Fruit fly (Drosophila melanogaster): ENCODE measurements around the gene CG34148.

The CG34148 gene

dm6 chr3R:21895961-21896875 is 17.7 kb upstream of the CG34148 start:
- no peak for TF ChIP-seq CG17801 (GFP tag; optimal IDR thresholded peaks at IDR 0.05; ENCODE audit: partially characterized antibody)

dm6 chr3R:21893929-21894328 is 15.4 kb upstream of the CG34148 start:
- TF ChIP-seq CG17801 (GFP tag; optimal IDR thresholded peaks at IDR 0.05; ENCODE audit: partially characterized antibody), result no peak

DNA sequence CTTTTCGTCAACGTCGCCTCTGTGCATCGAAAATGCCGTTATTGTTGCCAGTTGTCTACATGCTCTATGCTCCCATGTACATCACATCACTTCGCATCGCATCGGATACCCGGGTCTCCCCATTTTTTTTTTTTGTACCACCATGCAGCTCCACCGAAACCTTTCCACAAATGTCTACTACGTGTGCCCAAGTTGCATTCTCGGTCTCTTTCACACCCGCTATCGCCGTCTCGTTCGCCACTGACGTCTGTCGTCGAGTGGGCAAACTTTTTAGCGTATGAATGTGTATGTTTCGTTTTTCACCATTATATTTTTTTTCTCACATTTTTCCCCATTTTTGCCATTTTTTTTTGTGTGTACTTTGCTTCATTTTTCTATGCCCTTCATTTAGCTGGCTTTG is 14.0 kb upstream of the CG34148 start:
- no peak for TF ChIP-seq CG17801 (GFP tag; optimal IDR thresholded peaks at IDR 0.05; ENCODE audit: partially characterized antibody)

DNA sequence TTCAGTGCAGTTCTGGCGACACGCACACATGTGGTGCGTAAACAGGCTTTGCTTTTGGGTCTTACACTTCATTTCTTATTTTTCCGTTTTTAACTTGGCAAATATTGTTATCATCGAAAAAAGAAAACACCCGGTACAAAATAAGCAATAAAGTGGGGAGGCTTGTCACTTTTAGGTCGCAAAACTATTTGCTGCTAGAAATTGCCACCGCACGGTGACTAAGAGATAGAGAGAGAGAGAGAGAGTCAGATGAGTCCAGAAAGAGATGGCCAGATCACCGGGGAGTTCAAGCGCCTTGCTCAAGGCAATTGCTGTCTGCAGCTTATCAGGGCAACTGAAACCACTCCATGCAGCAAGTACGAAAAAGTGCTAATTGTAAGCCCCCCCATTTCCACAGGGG is 12.3 kb upstream of the CG34148 start:
- TF ChIP-seq CG17801 (GFP tag; optimal IDR thresholded peaks at IDR 0.05; ENCODE audit: partially characterized antibody), result no peak

DNA sequence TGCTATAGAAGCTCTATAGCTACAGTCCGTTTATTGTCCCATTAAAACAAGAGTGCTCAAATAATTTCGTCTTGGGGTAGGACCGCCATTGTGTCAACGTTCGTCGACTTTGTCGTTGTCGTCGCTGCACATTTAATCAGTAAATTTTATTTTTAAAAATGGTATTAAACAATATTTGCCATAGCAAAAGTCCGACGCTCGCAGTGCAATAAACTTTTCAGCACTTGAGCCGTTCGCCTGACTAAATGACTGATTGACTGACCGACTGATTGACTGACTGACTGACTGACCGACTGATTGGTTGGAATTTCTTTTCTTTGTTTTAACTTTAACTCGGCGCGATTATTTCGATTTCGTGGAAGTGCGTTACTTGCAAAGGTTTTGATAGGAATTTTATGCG is 11.5 kb upstream of the CG34148 start:
- TF ChIP-seq CG17801 (GFP tag; optimal IDR thresholded peaks at IDR 0.05; ENCODE audit: partially characterized antibody), result no peak

DNA sequence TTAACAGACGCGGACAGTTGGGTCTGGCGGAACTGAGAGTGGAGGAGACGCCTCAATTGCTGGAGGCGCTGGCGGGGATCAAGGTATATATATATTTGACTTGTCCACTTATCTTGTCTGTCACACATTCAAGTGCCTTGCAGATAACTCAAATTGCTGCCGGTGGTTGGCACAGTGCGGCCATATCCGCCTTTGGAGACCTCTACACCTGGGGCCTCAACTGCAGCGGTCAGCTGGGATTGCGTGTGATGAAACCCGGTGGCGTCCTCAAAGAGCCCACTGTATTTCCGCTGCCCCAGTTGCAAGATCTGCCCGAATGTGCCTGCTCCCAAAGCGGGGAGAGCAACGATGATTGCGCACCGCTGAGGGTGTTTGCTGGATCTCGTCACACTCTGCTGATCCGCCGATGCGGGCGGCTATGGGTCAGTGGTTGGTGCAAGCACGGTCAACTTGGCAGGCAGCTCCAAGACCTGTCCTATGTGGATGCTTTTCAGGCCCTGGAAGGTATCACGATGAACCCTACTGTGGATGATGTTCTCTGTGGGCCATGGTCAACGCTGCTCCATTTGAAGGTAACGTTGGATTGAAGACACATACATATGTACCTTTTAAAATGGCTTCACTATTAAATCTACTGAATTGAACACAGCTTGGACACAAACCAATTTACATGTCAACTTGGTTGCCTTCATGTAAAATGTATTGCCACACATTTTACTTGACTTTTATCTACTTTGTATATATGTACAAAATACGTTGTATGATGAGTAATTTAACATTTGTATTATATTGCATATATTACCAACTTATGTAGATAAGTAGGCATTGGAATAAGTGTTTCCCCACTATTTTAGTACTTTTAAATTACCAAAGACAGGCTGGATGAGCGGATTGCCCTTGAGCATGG is 10.5 kb upstream of the CG34148 start, which contains the start of gene CG43844:
TSS of gene CG43844 (plus strand) at position 844 of the 907 bp plus-strand sequence.
- no peak for TF ChIP-seq CG17801 (GFP tag; optimal IDR thresholded peaks at IDR 0.05; ENCODE audit: partially characterized antibody)

DNA sequence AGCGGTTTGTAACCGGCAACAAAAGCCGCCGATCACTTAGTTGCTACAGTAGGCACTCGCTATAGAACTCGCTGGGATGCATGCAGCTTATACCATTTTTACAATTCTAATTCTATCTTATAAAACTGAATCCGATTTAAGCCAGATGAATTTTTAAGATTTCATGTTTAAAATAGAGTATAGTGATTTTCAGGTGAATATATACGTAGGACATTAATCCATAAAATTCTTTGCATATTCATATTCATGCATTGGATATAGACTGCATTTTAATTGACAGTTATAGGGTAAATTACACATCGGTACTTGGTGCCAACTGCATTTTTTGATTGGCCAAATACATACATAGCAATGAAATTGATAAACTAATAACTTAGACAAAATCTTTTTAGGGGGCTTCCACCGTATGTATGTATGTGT is 9.1 kb upstream of the CG34148 start:
- TF ChIP-seq CG17801 (GFP tag; optimal IDR thresholded peaks at IDR 0.05; ENCODE audit: partially characterized antibody), result no peak

- TF ChIP-seq CG17801 (GFP tag; optimal IDR thresholded peaks at IDR 0.05; ENCODE audit: partially characterized antibody), result no peak
These were observed 8.5 kb upstream of the CG34148 start, which contains the start of the genes CG6678 and dnd for dm6 chr3R:21886861-21887587. Gene CG6678, plus strand, starts transcription at chr3R:21887029. Gene dnd, minus strand, starts transcription at chr3R:21887355.

dm6 chr3R:21885450-21885849 is 7.0 kb upstream of the CG34148 start, which contains the start of gene CG17819:
Gene CG17819, minus strand, starts transcription at chr3R:21885550.
- TF ChIP-seq CG17801 (GFP tag; optimal IDR thresholded peaks at IDR 0.05; ENCODE audit: partially characterized antibody), result no peak

- TF ChIP-seq CG17801 (GFP tag; optimal IDR thresholded peaks at IDR 0.05; ENCODE audit: partially characterized antibody), result no peak
These were observed 5.9 kb upstream of the CG34148 start, which contains the start of gene fit for dm6 chr3R:21884354-21884753. Gene fit, minus strand, starts transcription at chr3R:21884454.

dm6 chr3R:21880510-21880909 is 2.0 kb upstream of the CG34148 start, which contains the start of gene CG31465:
Gene CG31465, plus strand, starts transcription at chr3R:21880810.
- no peak for TF ChIP-seq CG17801 (GFP tag; optimal IDR thresholded peaks at IDR 0.05; ENCODE audit: partially characterized antibody)

- no peak for TF ChIP-seq CG17801 (GFP tag; optimal IDR thresholded peaks at IDR 0.05; ENCODE audit: partially characterized antibody)
These were observed 850 bp downstream of the CG34148 start, which contains the start of gene P5CDh2 for dm6 chr3R:21877636-21878035. Gene P5CDh2, plus strand, starts transcription at chr3R:21877936.

DNA sequence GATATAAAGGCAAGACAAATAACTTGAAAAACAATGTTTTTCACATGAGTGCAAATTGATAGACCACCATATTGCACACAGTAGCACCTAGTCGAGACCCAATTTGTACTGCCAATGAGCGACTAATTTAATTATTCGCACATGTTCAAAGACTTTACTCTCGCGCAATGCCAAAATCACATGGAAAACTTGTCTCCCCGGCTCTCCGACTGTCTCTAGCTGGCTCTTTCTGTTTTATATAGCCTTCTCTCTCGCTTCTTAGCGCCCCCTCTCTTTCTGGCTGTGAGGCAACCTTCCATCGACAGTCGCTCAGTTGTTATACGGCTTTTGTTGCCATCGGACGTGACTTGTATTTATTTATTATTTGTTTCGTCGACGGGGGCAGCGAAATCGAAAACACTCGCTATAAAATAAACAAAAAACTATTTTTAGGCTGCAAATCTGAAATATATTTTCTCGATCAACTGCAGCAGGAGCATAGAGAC is 3.5 kb downstream of the CG34148 start, which contains the start of gene CG6656:
TSS of gene CG6656 (plus strand) at position 312 of the 485 bp plus-strand sequence.
- peak; percentile 53 for TF ChIP-seq CG17801 (GFP tag; optimal IDR thresholded peaks at IDR 0.05; ENCODE audit: partially characterized antibody)

dm6 chr3R:21873439-21873838 is 5.0 kb downstream of the CG34148 start, which contains the start of gene CG31178:
Gene CG31178, plus strand, starts transcription at chr3R:21873739.
- no peak for TF ChIP-seq CG17801 (GFP tag; optimal IDR thresholded peaks at IDR 0.05; ENCODE audit: partially characterized antibody)
